Worm (Caenorhabditis elegans) whole organism, L2 larva: Measurements from ENCODE around the gene C08B6.6.

ENCODE experiments used
- ZK546.5 ChIP-seq: sonication (generic microtip); optimal IDR thresholded peaks from 2 replicates; lab custom pipeline; 2017; ENCODE audit warnings: missing biosample characterization, missing genetic modification characterization
- blmp-1 ChIP-seq: sonication (generic microtip); optimal IDR thresholded peaks from 2 replicates; lab custom pipeline; 2017; ENCODE audit warnings: missing genetic modification characterization, mild to moderate bottlenecking, missing compliant biosample characterization, antibody characterized with exemption, moderate library complexity; ENCODE audit not compliant: insufficient read depth
- ceh-82 ChIP-seq: fragments of 150-350 bp; optimal IDR thresholded peaks from 2 replicates; lab custom pipeline; 2014; ENCODE audit warnings: missing biosample characterization, missing genetic modification characterization
- gmeb-1 ChIP-seq: fragments of 150-350 bp; optimal IDR thresholded peaks from 2 replicates; lab custom pipeline; 2014; ENCODE audit warnings: missing biosample characterization, missing genetic modification characterization
- lin-11 ChIP-seq: fragments of 150-350 bp; sonication (generic microtip); optimal IDR thresholded peaks from 2 replicates; lab custom pipeline; 2014; ENCODE audit warnings: missing biosample characterization, missing genetic modification characterization, inconsistent platforms, mixed read lengths
- mab-5 ChIP-seq: fragments of 150-350 bp; optimal IDR thresholded peaks from 2 replicates; lab custom pipeline; 2014; ENCODE audit warnings: missing biosample characterization, missing genetic modification characterization
- nhr-12 ChIP-seq: fragments of 150-350 bp; optimal IDR thresholded peaks from 2 replicates; lab custom pipeline; 2014; ENCODE audit warnings: missing biosample characterization, missing genetic modification characterization
- nhr-129 ChIP-seq: fragments of 150-350 bp; optimal IDR thresholded peaks from 2 replicates; lab custom pipeline; 2014; ENCODE audit warnings: missing biosample characterization, missing genetic modification characterization
- nhr-77 ChIP-seq: fragments of 150-350 bp; optimal IDR thresholded peaks from 2 replicates; lab custom pipeline; 2014; ENCODE audit warnings: missing biosample characterization, missing genetic modification characterization
- snpc-4 ChIP-seq: fragments of 150-350 bp; optimal IDR thresholded peaks from 2 replicates; lab custom pipeline; 2014; ENCODE audit warnings: missing biosample characterization, missing genetic modification characterization
- ztf-11 ChIP-seq: sonication (generic microtip); optimal IDR thresholded peaks from 2 replicates; lab custom pipeline; 2017; ENCODE audit warnings: missing biosample characterization, missing genetic modification characterization

- TF ChIP-seq ceh-82 (tag; lab: Kevin White, UChicago), result no peak
- TF ChIP-seq ztf-11 (tag; lab: Kevin White, UChicago), result no peak
- no peak for TF ChIP-seq nhr-12 (tag; lab: Kevin White, UChicago)
- TF ChIP-seq blmp-1 (tag; lab: Kevin White, UChicago), result no peak
- TF ChIP-seq nhr-129, result no peak
- no peak for TF ChIP-seq gmeb-1 (tag; lab: Kevin White, UChicago)
- TF ChIP-seq snpc-4 (tag; lab: Kevin White, UChicago), result no peak
- no peak for TF ChIP-seq lin-11 (tag; lab: Kevin White, UChicago)
- no peak for TF ChIP-seq mab-5
- no peak for TF ChIP-seq nhr-77 (tag; lab: Kevin White, UChicago)
- no peak for TF ChIP-seq ZK546.5 (tag; lab: Kevin White, UChicago)
These were observed 48.0 kb upstream of the C08B6.6 start, which contains the start of gene F57A8.7 for ce11 chrV:10075441-10075840.
